Worm (Caenorhabditis elegans): ENCODE data around the gene tbb-4.

Gene tbb-4

ce11 chrX:9465722-9466132, 29.0 kb upstream of the tbb-4 start:
- TF ChIP-seq sem-4 (tag; optimal IDR thresholded peaks at IDR 0.05) (peak; percentile 98), mbf-1 (tag; optimal IDR thresholded peaks at IDR 0.05) (peak; percentile 79), F13H6.1 (tag; optimal IDR thresholded peaks at IDR 0.05) (peak; percentile 99), ztf-4 (tag; optimal IDR thresholded peaks at IDR 0.05) (peak; percentile 98), lin-39 (tag; optimal IDR thresholded peaks at IDR 0.05) (peak; percentile 99), fos-1 (tag; optimal IDR thresholded peaks at IDR 0.05) (peak; percentile 100), unc-39 (tag; optimal IDR thresholded peaks at IDR 0.05) (peak; percentile 88), alr-1 (tag; optimal IDR thresholded peaks at IDR 0.05) (peak; percentile 39), ZK546.5 (tag; optimal IDR thresholded peaks at IDR 0.05) (peak; percentile 84), nhr-237 (tag; optimal IDR thresholded peaks at IDR 0.05) (peak; percentile 100), snpc-4 (tag; optimal IDR thresholded peaks at IDR 0.05) (peak; percentile 90), aly-2 (tag; optimal IDR thresholded peaks at IDR 0.05) (peak; percentile 98), sma-9 (GFP tag; optimal IDR thresholded peaks at IDR 0.05) (peak; percentile 99), sma-9 (tag; optimal IDR thresholded peaks at IDR 0.05) (no peak), nhr-23 (tag; optimal IDR thresholded peaks at IDR 0.05) (no peak), unc-62 (GFP tag; optimal IDR thresholded peaks at IDR 0.05) (peak; percentile 97), peb-1 (tag; optimal IDR thresholded peaks at IDR 0.05) (peak; percentile 48), crh-2 (tag; optimal IDR thresholded peaks at IDR 0.05) (peak; percentile 100), nhr-6 (tag; optimal IDR thresholded peaks at IDR 0.05) (peak; percentile 99), sma-3 (GFP tag; optimal IDR thresholded peaks at IDR 0.05) (peak; percentile 99), lsy-2 (tag; optimal IDR thresholded peaks at IDR 0.05) (peak; percentile 96 to 98), elt-3 (tag; optimal IDR thresholded peaks at IDR 0.05) (peak; percentile 86), unc-55 (GFP tag; optimal IDR thresholded peaks at IDR 0.05) (peak; percentile 100), lin-11 (tag; optimal IDR thresholded peaks at IDR 0.05) (peak; percentile 63), elt-1 (tag; optimal IDR thresholded peaks at IDR 0.05) (no peak), ama-1 (optimal IDR thresholded peaks at IDR 0.05) (no peak), Y55F3AM.14 (GFP tag; optimal IDR thresholded peaks at IDR 0.05) (peak; percentile 96), nhr-77 (tag; optimal IDR thresholded peaks at IDR 0.05) (peak; percentile 100), zag-1 (tag; optimal IDR thresholded peaks at IDR 0.05) (peak; percentile 99), mdl-1 (tag; optimal IDR thresholded peaks at IDR 0.05) (peak; percentile 88 to 95), ztf-11 (tag; optimal IDR thresholded peaks at IDR 0.05) (peak; percentile 86), gmeb-1 (tag; optimal IDR thresholded peaks at IDR 0.05) (peak; percentile 95), ceh-16 (tag; optimal IDR thresholded peaks at IDR 0.05) (peak; percentile 95), blmp-1 (tag; optimal IDR thresholded peaks at IDR 0.05; ENCODE audit: insufficient read depth) (peak; percentile 93), nhr-129 (tag; optimal IDR thresholded peaks at IDR 0.05) (peak; percentile 100), ceh-82 (tag; optimal IDR thresholded peaks at IDR 0.05) (peak; percentile 96), dmd-4 (tag; optimal IDR thresholded peaks at IDR 0.05) (peak; percentile 86), nhr-25 (tag; optimal IDR thresholded peaks at IDR 0.05) (peak; percentile 99), nhr-11 (tag; optimal IDR thresholded peaks at IDR 0.05) (peak; percentile 85), skn-1 (tag; optimal IDR thresholded peaks at IDR 0.05) (peak; percentile 97), nhr-21 (tag; optimal IDR thresholded peaks at IDR 0.05) (peak; percentile 100), egl-27 (tag; optimal IDR thresholded peaks at IDR 0.05) (peak; percentile 99), R02D3.7 (tag; optimal IDR thresholded peaks at IDR 0.05) (peak; percentile 82), mab-5 (tag; optimal IDR thresholded peaks at IDR 0.05) (peak; percentile 98), lin-13 (GFP tag; optimal IDR thresholded peaks at IDR 0.05) (peak; percentile 99), nhr-12 (tag; optimal IDR thresholded peaks at IDR 0.05) (peak; percentile 82), nhr-10 (tag; optimal IDR thresholded peaks at IDR 0.05) (peak; percentile 99), C34F6.9 (tag; optimal IDR thresholded peaks at IDR 0.05) (peak; percentile 99), ztf-1 (GFP tag; conservative IDR thresholded peaks at IDR 0.05) (no peak)
